Fruit fly (Drosophila melanogaster) whole organism, embryonic: Measurements from ENCODE around the gene gig.
A peak's percentile ranks its signal among the peaks of the same experiment; 100 is the strongest.

ENCODE experiments used
- Aef1 ChIP-seq: fragments of 200-800 bp; sonication (Bioruptor generic); IDR thresholded peaks from 3 replicates; pipeline ENCODE4 v1.3.6; 2022; ENCODE audit warnings: missing biosample characterization, missing genetic modification characterization
- BEAF-32 ChIP-seq: fragments of 200-800 bp; sonication (Bioruptor generic); optimal IDR thresholded peaks from 3 replicates; lab custom pipeline; 2017; ENCODE audit warnings: missing biosample characterization, missing genetic modification characterization, mild to moderate bottlenecking, moderate library complexity, missing genetic modification reagents
- C15 ChIP-seq: fragments of 200-800 bp; sonication (Bioruptor generic); IDR thresholded peaks from 3 replicates; pipeline ENCODE4 v1.3.6; 2022; ENCODE audit warnings: missing biosample characterization, missing genetic modification characterization
- CG13894 ChIP-seq: fragments of 200-800 bp; sonication (Bioruptor generic); optimal IDR thresholded peaks from 3 replicates; lab custom pipeline; 2018; ENCODE audit warnings: missing biosample characterization, mild to moderate bottlenecking, missing genetic modification characterization, moderate library complexity
- CG1603 ChIP-seq: fragments of 200-800 bp; sonication (Bioruptor generic); optimal IDR thresholded peaks from 2 replicates; lab custom pipeline; 2019; ENCODE audit warnings: missing biosample characterization, mild to moderate bottlenecking, missing genetic modification characterization, moderate library complexity
- CG16863 ChIP-seq: fragments of 200-800 bp; sonication (Bioruptor generic); optimal IDR thresholded peaks from 3 replicates; lab custom pipeline; 2016; ENCODE audit warnings: missing biosample characterization, missing genetic modification characterization
- CG17829 ChIP-seq: fragments of 200-800 bp; optimal IDR thresholded peaks from 2 replicates; lab custom pipeline; 2019; ENCODE audit warnings: missing biosample characterization, mild to moderate bottlenecking, missing genetic modification characterization, moderate library complexity
- CG2129 ChIP-seq: fragments of 200-800 bp; sonication (Bioruptor generic); IDR thresholded peaks from 2 replicates; pipeline ENCODE4 v1.3.6; 2022; ENCODE audit warnings: missing biosample characterization, missing genetic modification characterization; ENCODE audit not compliant: partially characterized antibody
- CG30020 ChIP-seq: fragments of 200-800 bp; optimal IDR thresholded peaks from 2 replicates; lab custom pipeline; 2019; ENCODE audit warnings: missing biosample characterization, mild to moderate bottlenecking, missing genetic modification characterization, moderate library complexity
- CG3726 ChIP-seq: fragments of 200-800 bp; sonication (Bioruptor generic); IDR thresholded peaks from 3 replicates; pipeline ENCODE4, ENCODE4 v1.3.6; 2022; ENCODE audit warnings: missing biosample characterization, missing genetic modification characterization
- CG43689 ChIP-seq: fragments of 200-800 bp; sonication (Bioruptor generic); IDR thresholded peaks from 2 replicates; pipeline ENCODE4 v1.3.6; 2022; ENCODE audit warnings: missing biosample characterization, missing genetic modification characterization
- CG7357 ChIP-seq: fragments of 200-800 bp; sonication (Bioruptor generic); IDR thresholded peaks from 3 replicates; pipeline ENCODE4 v1.3.6; 2022; ENCODE audit warnings: missing biosample characterization, missing genetic modification characterization
- CG7745 ChIP-seq: fragments of 200-800 bp; sonication (Bioruptor generic); optimal IDR thresholded peaks from 2 replicates; lab custom pipeline; 2018; ENCODE audit warnings: missing biosample characterization, mild to moderate bottlenecking, missing genetic modification characterization, moderate library complexity
- CG8359 ChIP-seq: fragments of 200-800 bp; sonication (Bioruptor generic); optimal IDR thresholded peaks from 2 replicates; lab custom pipeline; 2017; ENCODE audit warnings: missing biosample characterization, mild to moderate bottlenecking, missing genetic modification characterization, borderline replicate concordance
- CG8388 ChIP-seq: fragments of 200-800 bp; sonication (Bioruptor generic); optimal IDR thresholded peaks from 2 replicates; lab custom pipeline; 2019; ENCODE audit warnings: missing biosample characterization, mild to moderate bottlenecking, missing genetic modification characterization, moderate library complexity
- CG8765 ChIP-seq: fragments of 200-800 bp; sonication (Bioruptor generic); IDR thresholded peaks from 2 replicates; pipeline ENCODE4 v1.3.6; 2022; ENCODE audit warnings: missing biosample characterization, missing genetic modification characterization
- CG8924 ChIP-seq: fragments of 200-800 bp; optimal IDR thresholded peaks from 3 replicates; lab custom pipeline; 2019; ENCODE audit warnings: missing biosample characterization, mild to moderate bottlenecking, missing genetic modification characterization, moderate library complexity
- Dip3 ChIP-seq: fragments of 200-800 bp; sonication (Bioruptor generic); optimal IDR thresholded peaks from 3 replicates; lab custom pipeline; 2016; ENCODE audit warnings: missing biosample characterization, missing genetic modification characterization
- Eip74EF ChIP-seq, 2 experiments: fragments of 200-800 bp in 1 of 2; fragments of >200 bp in 1 of 2; sonication (Bioruptor generic) in 1 of 2; optimal IDR thresholded peaks; 2 replicates each; lab custom pipeline; 2017 to 2019; ENCODE audit warnings: missing biosample characterization in 2 of 2, missing genetic modification characterization in 2 of 2, mild to moderate bottlenecking in 1 of 2, moderate library complexity in 1 of 2
- Fer3 ChIP-seq: fragments of 200-800 bp; sonication (Bioruptor generic); optimal IDR thresholded peaks from 2 replicates; lab custom pipeline; 2018; ENCODE audit warnings: missing biosample characterization, mild to moderate bottlenecking, missing genetic modification characterization, moderate library complexity
- HLH4C ChIP-seq: fragments of 200-800 bp; sonication (Bioruptor generic); IDR thresholded peaks from 3 replicates; pipeline ENCODE4 v1.3.6; 2022; ENCODE audit warnings: missing biosample characterization, missing genetic modification characterization; ENCODE audit not compliant: partially characterized antibody
- HLH54F ChIP-seq: fragments of 200-800 bp; sonication (Bioruptor generic); optimal IDR thresholded peaks from 3 replicates; lab custom pipeline; 2016; ENCODE audit warnings: missing biosample characterization, missing genetic modification characterization
- Hr3 ChIP-seq: fragments of 200-800 bp; sonication (Bioruptor generic); optimal IDR thresholded peaks from 3 replicates; lab custom pipeline; 2016; ENCODE audit warnings: missing biosample characterization, missing genetic modification characterization
- Kr ChIP-seq: fragments of 200-800 bp; sonication (Bioruptor generic); optimal IDR thresholded peaks from 2 replicates; lab custom pipeline; 2017; ENCODE audit warnings: missing biosample characterization, mild to moderate bottlenecking, missing genetic modification characterization
- Med ChIP-seq: fragments of 200-800 bp; sonication (Bioruptor generic); peaks from one replicate; lab custom pipeline; 2016; ENCODE audit warnings: missing biosample characterization, missing genetic modification characterization, mild to moderate bottlenecking, inconsistent platforms, moderate library complexity
- Ptx1 ChIP-seq: fragments of 200-800 bp; sonication (Bioruptor generic); IDR thresholded peaks from 2 replicates; pipeline ENCODE4 v1.3.6; 2022; ENCODE audit warnings: missing biosample characterization, missing genetic modification characterization
- Sin3A ChIP-seq: fragments of >200 bp; optimal IDR thresholded peaks from 2 replicates; lab custom pipeline; 2018
- Sox100B ChIP-seq: fragments of 200-800 bp; sonication (Bioruptor generic); optimal IDR thresholded peaks from 3 replicates; lab custom pipeline; 2018; ENCODE audit warnings: missing biosample characterization, mild to moderate bottlenecking, missing genetic modification characterization
- amos ChIP-seq: fragments of 200-800 bp; sonication (Bioruptor generic); IDR thresholded peaks from 2 replicates; pipeline ENCODE4 v1.3.6; 2022; ENCODE audit warnings: missing biosample characterization, missing genetic modification characterization; ENCODE audit not compliant: partially characterized antibody
- ase ChIP-seq: fragments of 200-800 bp; sonication (Bioruptor generic); IDR thresholded peaks from 3 replicates; pipeline ENCODE4 v1.3.6; 2022; ENCODE audit warnings: missing biosample characterization, missing genetic modification characterization
- cas ChIP-seq: fragments of 200-800 bp; sonication (Bioruptor generic); IDR thresholded peaks from 2 replicates; pipeline ENCODE4 v1.3.6; 2022; ENCODE audit warnings: missing biosample characterization, missing genetic modification characterization
- disco-r ChIP-seq: fragments of 200-800 bp; sonication (Bioruptor generic); optimal IDR thresholded peaks from 2 replicates; lab custom pipeline; 2016; ENCODE audit warnings: missing biosample characterization, missing genetic modification characterization
- dysf ChIP-seq: fragments of 200-800 bp; sonication (Bioruptor generic); IDR thresholded peaks from 3 replicates; pipeline ENCODE4 v1.3.6; 2022; ENCODE audit warnings: missing biosample characterization, missing genetic modification characterization
- gsb-n ChIP-seq: fragments of 200-800 bp; sonication (Bioruptor generic); optimal IDR thresholded peaks from 3 replicates; lab custom pipeline; 2018; ENCODE audit warnings: missing biosample characterization, mild to moderate bottlenecking, missing genetic modification characterization
- hbn ChIP-seq: fragments of 200-800 bp; sonication (Bioruptor generic); IDR thresholded peaks from 2 replicates; pipeline ENCODE4 v1.3.6; 2022; ENCODE audit warnings: missing biosample characterization, missing genetic modification characterization; ENCODE audit not compliant: partially characterized antibody
- kah ChIP-seq: fragments of 200-800 bp; sonication (Bioruptor generic); optimal IDR thresholded peaks from 2 replicates; lab custom pipeline; 2018; ENCODE audit warnings: missing biosample characterization, mild to moderate bottlenecking, missing genetic modification characterization
- ro ChIP-seq: fragments of 200-800 bp; sonication (Bioruptor generic); IDR thresholded peaks from 2 replicates; pipeline ENCODE4 v1.3.6; 2022; ENCODE audit warnings: missing biosample characterization, missing genetic modification characterization
- slbo ChIP-seq: fragments of 200-800 bp; sonication (Bioruptor generic); IDR thresholded peaks from 2 replicates; pipeline ENCODE4 v1.3.6; 2022; ENCODE audit warnings: missing biosample characterization, missing genetic modification characterization
- slp2 ChIP-seq: fragments of 200-800 bp; sonication (Bioruptor generic); optimal IDR thresholded peaks from 2 replicates; lab custom pipeline; 2016; ENCODE audit warnings: missing biosample characterization, missing genetic modification characterization
- tap ChIP-seq: fragments of 200-800 bp; optimal IDR thresholded peaks from 3 replicates; lab custom pipeline; 2019; ENCODE audit warnings: missing biosample characterization, mild to moderate bottlenecking, missing genetic modification characterization, moderate library complexity
- trem ChIP-seq: fragments of 200-800 bp; optimal IDR thresholded peaks from 3 replicates; lab custom pipeline; 2019; ENCODE audit warnings: missing biosample characterization, mild to moderate bottlenecking, missing genetic modification characterization, moderate library complexity
- zen2 ChIP-seq: fragments of 200-800 bp; sonication (Bioruptor generic); IDR thresholded peaks from 3 replicates; pipeline ENCODE4 v1.3.6; 2022; ENCODE audit warnings: missing biosample characterization, missing genetic modification characterization; ENCODE audit not compliant: partially characterized antibody

Gene gig

DNA sequence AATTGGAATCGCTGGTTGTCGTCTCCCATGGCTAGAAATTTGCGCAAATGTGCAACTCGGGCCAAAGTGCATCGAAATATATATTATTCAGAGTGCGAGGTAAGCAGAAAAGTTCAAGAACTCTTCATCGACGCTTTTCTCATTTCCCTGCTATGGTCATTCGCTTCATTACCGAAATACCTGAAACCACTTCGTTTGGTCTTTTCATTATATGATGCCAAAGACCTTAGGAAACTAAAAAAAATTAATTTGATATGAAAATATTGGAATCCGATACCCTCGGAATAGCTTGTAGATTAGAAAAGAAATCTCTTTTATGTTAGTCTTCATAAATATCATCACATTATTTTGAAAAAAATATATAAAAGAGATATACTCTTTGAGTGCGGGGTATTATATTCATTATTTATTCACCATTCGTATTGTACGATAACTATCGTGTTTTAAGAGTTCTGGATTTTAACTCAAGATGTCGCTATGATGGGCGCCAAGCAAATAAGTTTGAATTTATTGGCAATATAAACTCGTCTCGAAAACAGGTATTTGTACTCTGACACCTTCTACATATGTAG is 16.1 kb upstream of the gig start, which contains the start of gene CG14187 (continued):
- TF ChIP-seq dysf (0 out of 3 replicates have a peak, but pooled peaks have one; percentile 31), slbo (GFP tag; lab: Robert Waterston, UW) (peak; percentile 55; the same call in 1 of the 2 replicates), Dip3 (GFP tag; lab: Kevin White, UChicago) (no peak), BEAF-32 (GFP tag; lab: Kevin White, UChicago) (peak; percentile 65), CG43689 (GFP tag; lab: Robert Waterston, UW) (no peak), kah (no peak), slp2 (GFP tag; lab: Kevin White, UChicago) (no peak), Aef1 (no peak), CG30020 (tag; lab: Kevin White, UChicago) (no peak), CG7357 (no peak), tap (tag; lab: Kevin White, UChicago) (no peak), cas (GFP tag; lab: Robert Waterston, UW) (no peak), trem (tag; lab: Kevin White, UChicago) (no peak), CG8765 (GFP tag; lab: Robert Waterston, UW) (no peak), CG8388 (GFP tag; lab: Kevin White, UChicago) (no peak), Hr3 (GFP tag; lab: Kevin White, UChicago) (no peak), Kr (GFP tag; lab: Kevin White, UChicago) (no peak), disco-r (GFP tag; lab: Kevin White, UChicago) (no peak), CG16863 (GFP tag; lab: Kevin White, UChicago) (no peak), Sox100B (no peak), Ptx1 (GFP tag; lab: Robert Waterston, UW) (peak; percentile 25; the same call in 1 of the 2 replicates), amos (peak; percentile 79), C15 (GFP tag; lab: Robert Waterston, UW) (no peak), CG3726 (GFP tag; lab: Robert Waterston, UW) (no peak), gsb-n (tag; lab: Kevin White, UChicago) (no peak)

DNA sequence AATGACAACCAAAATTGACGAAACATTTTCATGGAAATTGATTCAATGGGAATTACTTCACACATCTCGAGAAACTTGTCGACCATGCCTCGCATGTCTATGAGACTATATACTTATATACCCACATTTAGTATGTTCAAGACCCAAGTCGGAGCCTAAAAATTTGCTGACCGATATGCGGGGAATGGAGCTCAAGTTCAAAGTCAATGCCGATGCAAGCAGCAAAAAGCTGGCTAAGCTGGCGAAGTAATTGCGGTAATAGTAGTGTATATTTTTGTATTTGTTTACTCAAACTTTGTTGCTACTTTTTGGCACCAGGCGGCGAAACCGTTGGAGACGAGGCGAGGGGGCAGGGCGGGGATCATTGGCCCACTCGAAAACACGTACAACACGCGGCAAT is 5.9 kb upstream of the gig start:
- TF ChIP-seq ase (GFP tag; lab: Robert Waterston, UW) (no peak), HLH4C (no peak), Eip74EF (GFP tag; optimal IDR thresholded peaks at IDR 0.05; lab: Kevin White, UChicago) (no peak), CG1603 (tag; lab: Kevin White, UChicago) (no peak), hbn (no peak), Ptx1 (GFP tag; lab: Robert Waterston, UW) (no peak), Sin3A (lab: Kevin White, UChicago) (no peak), CG7745 (tag; lab: Kevin White, UChicago) (no peak), CG13894 (peak; percentile 51), ro (no peak), HLH54F (GFP tag; lab: Kevin White, UChicago) (no peak), zen2 (GFP tag; lab: Robert Waterston, UW) (no peak), CG8924 (tag; lab: Kevin White, UChicago) (no peak), Med (GFP tag; lab: Kevin White, UChicago) (peak; percentile 10), CG17829 (no peak), CG2129 (GFP tag; lab: Robert Waterston, UW) (no peak), CG8359 (no peak), Fer3 (no peak)
